Fruit fly (Drosophila melanogaster): Measurements from ENCODE around the gene CG13989.

DNA sequence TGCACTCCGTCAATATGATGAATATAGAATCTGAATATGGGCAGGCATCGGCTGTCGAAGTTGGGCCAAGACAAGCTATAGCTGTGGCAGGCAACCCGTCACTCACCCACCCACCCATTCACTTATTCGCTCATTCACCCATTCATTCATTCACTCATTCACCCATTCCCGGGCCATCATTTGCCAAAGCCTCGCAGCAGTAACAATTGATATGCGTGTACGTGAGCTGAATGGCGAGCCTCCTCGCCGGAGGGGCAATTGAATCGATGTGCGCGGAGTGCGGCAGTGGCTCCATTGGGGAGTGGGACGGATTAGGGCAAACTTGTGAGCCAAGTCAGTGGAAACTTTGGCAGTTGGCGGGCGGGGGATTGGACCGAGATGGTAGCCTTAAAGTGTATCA is 16.2 kb downstream of the CG13989 start:
- TF ChIP-seq usp (GFP tag; optimal IDR thresholded peaks at IDR 0.05) = no peak
- no peak for TF ChIP-seq pan (optimal IDR thresholded peaks at IDR 0.05)
- no peak for TF ChIP-seq psq (optimal IDR thresholded peaks at IDR 0.05)
- no peak for TF ChIP-seq CG8478 (optimal IDR thresholded peaks at IDR 0.05)
- no peak for TF ChIP-seq EcR (GFP tag; optimal IDR thresholded peaks at IDR 0.05)
- no peak for TF ChIP-seq Dll (optimal IDR thresholded peaks at IDR 0.05)

All from whole organism.